Fruit fly (Drosophila melanogaster) whole organism: ENCODE measurements around the gene Pi3K92E.

ENCODE experiments used
- CG8478 ChIP-seq: fragments of >200 bp; optimal IDR thresholded peaks from 2 replicates; lab custom pipeline; 2018; ENCODE audit warnings: inconsistent platforms
- Dll ChIP-seq: fragments of >200 bp; optimal IDR thresholded peaks from 2 replicates; lab custom pipeline; 2017
- EcR ChIP-seq, 2 experiments: fragments of >200 bp; optimal IDR thresholded peaks; 2 replicates each; lab custom pipeline; 2017; ENCODE audit warnings: missing biosample characterization in 2 of 2, missing genetic modification characterization in 2 of 2, missing genetic modification reagents in 2 of 2
- pan ChIP-seq: fragments of >200 bp; optimal IDR thresholded peaks from 2 replicates; lab custom pipeline; 2017
- psq ChIP-seq: fragments of >200 bp; optimal IDR thresholded peaks from 2 replicates; lab custom pipeline; 2017
- usp ChIP-seq: fragments of >200 bp; optimal IDR thresholded peaks from 2 replicates; lab custom pipeline; 2017; ENCODE audit warnings: missing biosample characterization, missing genetic modification characterization, mixed read lengths

Pi3K92E gene

dm6 chr3R:20596337-20596962 lies 38.1 kb downstream of the Pi3K92E start:
- TF ChIP-seq EcR (GFP tag; optimal IDR thresholded peaks at IDR 0.05; lab: Kevin White, UChicago): no peak
- TF ChIP-seq usp (GFP tag; lab: Kevin White, UChicago): no peak
- TF ChIP-seq psq (lab: Kevin White, UChicago): no peak
- TF ChIP-seq pan: no peak
- TF ChIP-seq CG8478 (lab: Kevin White, UChicago): no peak
- no peak for TF ChIP-seq Dll (lab: Kevin White, UChicago)

DNA sequence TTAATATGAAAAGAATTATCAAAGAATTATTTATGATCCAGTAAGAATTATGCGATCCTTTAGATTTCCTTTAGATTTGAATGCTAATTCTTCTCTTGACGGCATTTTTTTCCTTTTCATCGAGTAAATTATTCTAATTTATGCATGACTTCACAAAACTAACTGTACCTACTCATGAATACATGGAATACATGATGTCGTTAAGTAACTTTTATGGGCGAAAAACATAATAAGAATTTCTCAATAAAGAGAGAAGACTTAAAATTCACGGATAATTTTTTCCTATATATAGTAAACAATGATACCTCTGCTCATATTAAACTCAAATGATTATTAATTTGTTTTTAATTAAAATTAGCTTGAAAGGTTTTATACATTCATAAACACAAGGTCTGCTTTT lies 38.6 kb downstream of the Pi3K92E start:
- TF ChIP-seq pan (no peak), CG8478 (lab: Kevin White, UChicago) (no peak), Dll (lab: Kevin White, UChicago) (no peak), usp (GFP tag; lab: Kevin White, UChicago) (no peak), EcR (GFP tag; optimal IDR thresholded peaks at IDR 0.05; lab: Kevin White, UChicago) (no peak), psq (lab: Kevin White, UChicago) (no peak)

dm6 chr3R:20595145-20595812 lies 39.3 kb downstream of the Pi3K92E start:
- TF ChIP-seq psq (lab: Kevin White, UChicago): no peak
- TF ChIP-seq usp (GFP tag; lab: Kevin White, UChicago): no peak
- TF ChIP-seq CG8478 (lab: Kevin White, UChicago): no peak
- no peak for TF ChIP-seq Dll (lab: Kevin White, UChicago)
- TF ChIP-seq pan: no peak
- TF ChIP-seq EcR (GFP tag; optimal IDR thresholded peaks at IDR 0.05; lab: Kevin White, UChicago): no peak

DNA sequence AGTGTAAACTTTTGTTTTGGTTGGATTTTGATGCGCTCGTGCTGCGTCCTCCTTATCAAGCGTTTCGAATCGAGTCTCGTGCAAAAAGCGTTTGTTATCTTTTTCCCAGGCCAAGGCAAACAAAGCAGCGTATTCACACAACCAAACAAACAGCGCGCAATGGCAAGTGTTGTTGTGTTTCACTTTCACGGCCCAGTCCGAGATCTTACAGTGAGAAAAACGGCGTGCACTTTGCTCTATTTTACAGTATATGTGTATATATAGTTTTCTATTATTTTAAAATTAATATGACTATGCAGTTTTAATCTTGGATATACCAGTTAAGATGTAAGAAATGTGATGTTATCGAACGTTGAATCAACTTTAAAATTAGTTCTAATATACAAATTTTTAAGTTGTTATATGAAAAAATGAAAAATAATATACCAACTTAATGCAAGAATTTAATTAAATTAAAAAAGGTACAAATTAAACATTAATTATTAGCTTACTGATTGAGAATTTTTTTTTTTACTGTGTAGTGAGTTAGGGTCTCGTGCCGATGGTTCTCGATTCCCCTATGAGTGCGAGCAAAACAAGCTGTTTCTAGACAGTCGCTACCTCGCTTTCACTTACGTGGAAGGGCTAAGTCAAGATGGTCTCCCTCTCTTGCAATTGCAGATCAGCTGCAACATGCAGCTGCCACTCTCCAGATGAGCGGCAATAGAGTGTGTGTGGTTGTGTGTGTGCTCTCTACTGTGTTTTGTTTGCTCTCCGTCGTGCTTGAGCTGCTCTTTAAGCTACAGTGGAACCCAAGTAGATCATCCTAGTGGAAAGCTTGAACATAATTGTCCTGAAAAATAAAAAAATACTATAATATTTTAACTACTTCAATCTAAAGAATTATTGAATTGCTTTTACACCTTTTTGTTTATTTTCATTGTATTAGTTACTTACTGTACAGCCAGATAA lies 40.1 kb downstream of the Pi3K92E start:
- TF ChIP-seq EcR (GFP tag; optimal IDR thresholded peaks at IDR 0.05; lab: Kevin White, UChicago): no peak
- no peak for TF ChIP-seq psq (lab: Kevin White, UChicago)
- no peak for TF ChIP-seq pan
- TF ChIP-seq Dll (lab: Kevin White, UChicago): no peak
- no peak for TF ChIP-seq usp (GFP tag; lab: Kevin White, UChicago)
- TF ChIP-seq CG8478 (lab: Kevin White, UChicago): no peak

DNA sequence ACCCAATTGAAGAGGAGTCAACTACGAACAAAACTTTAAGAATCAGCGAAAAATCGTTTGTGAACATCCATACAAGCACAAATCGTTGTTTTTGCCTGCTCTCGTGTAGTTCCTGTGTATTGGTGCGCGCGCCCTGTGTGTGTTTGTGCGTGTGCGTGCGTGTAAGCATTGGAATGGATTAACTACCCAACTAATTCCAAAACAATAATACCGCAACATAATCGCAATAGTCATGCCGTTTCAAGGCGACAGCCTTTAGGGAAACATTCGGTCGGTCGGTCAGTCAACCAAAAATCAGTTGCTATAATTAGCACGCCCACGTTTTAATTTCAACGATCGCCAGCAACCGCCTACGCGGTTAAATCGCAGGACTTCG lies 41.1 kb downstream of the Pi3K92E start:
- TF ChIP-seq pan (no peak), EcR (GFP tag; optimal IDR thresholded peaks at IDR 0.05; lab: Kevin White, UChicago) (no peak), usp (GFP tag; lab: Kevin White, UChicago) (no peak), Dll (lab: Kevin White, UChicago) (no peak), CG8478 (lab: Kevin White, UChicago) (no peak), psq (lab: Kevin White, UChicago) (no peak)

dm6 chr3R:20592517-20593462 lies 41.7 kb downstream of the Pi3K92E start, which contains the start of the genes Pus1 and bon:
Gene Pus1 (minus strand): TSS chr3R:20592671.
Gene bon (plus strand): TSS chr3R:20593139.
- TF ChIP-seq pan: no peak
- TF ChIP-seq usp (GFP tag; lab: Kevin White, UChicago): no peak
- no peak for TF ChIP-seq CG8478 (lab: Kevin White, UChicago)
- no peak for TF ChIP-seq psq (lab: Kevin White, UChicago)
- no peak for TF ChIP-seq EcR (GFP tag; optimal IDR thresholded peaks at IDR 0.05; lab: Kevin White, UChicago)
- TF ChIP-seq Dll (lab: Kevin White, UChicago): no peak

DNA sequence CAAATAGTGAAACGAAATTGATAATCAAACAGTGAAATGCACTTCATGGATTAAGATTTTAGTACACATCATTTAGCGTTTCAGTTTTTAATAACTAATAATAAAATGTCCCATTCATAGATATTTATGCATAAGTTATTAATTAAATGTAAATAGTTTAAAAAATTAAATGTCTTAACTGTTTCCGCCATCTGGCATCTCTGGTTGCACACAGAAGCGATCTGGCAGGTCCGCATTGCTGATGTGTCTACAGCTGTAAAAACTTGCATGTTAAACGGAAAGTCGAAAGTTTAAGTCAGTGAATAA lies 46.1 kb downstream of the Pi3K92E start, which contains the start of gene Srp72:
Gene Srp72 (plus strand): TSS at position 232 of the 306 bp plus-strand sequence.
- TF ChIP-seq psq (lab: Kevin White, UChicago) (no peak), usp (GFP tag; lab: Kevin White, UChicago) (no peak), Dll (lab: Kevin White, UChicago) (no peak), EcR (GFP tag; optimal IDR thresholded peaks at IDR 0.05; lab: Kevin White, UChicago) (no peak), pan (no peak), CG8478 (lab: Kevin White, UChicago) (no peak)

dm6 chr3R:20587630-20588479 lies 46.7 kb downstream of the Pi3K92E start, which contains the start of gene Septin2:
Gene Septin2 (minus strand): TSS chr3R:20588356.
- TF ChIP-seq pan: no peak

DNA sequence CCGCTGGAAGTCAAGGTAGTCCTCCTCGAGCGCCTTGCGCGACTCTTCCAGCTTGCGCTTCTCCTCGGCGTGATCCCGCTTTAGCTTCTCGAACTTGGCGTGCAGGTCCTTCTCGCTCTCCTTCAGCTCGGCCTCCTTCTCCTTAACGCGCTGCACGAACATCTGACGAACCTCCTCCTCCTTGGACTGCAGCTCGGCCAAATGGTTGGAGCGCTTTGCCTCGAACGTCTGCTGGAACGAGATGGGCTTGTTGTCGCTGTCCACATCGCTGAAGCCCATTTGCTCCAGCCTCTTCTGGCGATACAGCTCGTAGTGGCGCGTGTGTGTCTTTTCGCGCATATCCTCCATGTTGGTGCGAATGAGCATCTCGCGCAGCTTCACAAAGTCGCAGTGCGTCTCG lies 48.1 kb downstream of the Pi3K92E start:
- no peak for TF ChIP-seq CG8478 (lab: Kevin White, UChicago)
- no peak for TF ChIP-seq usp (GFP tag; lab: Kevin White, UChicago)
- TF ChIP-seq Dll (lab: Kevin White, UChicago): no peak
- no peak for TF ChIP-seq EcR (GFP tag; optimal IDR thresholded peaks at IDR 0.05; lab: Kevin White, UChicago)
- no peak for TF ChIP-seq psq (lab: Kevin White, UChicago)
- no peak for TF ChIP-seq pan

dm6 chr3R:20585566-20585965 lies 49.0 kb downstream of the Pi3K92E start, which contains the start of gene CG16953:
Gene CG16953 (minus strand): TSS chr3R:20585833.
- TF ChIP-seq psq (lab: Kevin White, UChicago) (no peak), CG8478 (lab: Kevin White, UChicago) (no peak), pan (no peak), EcR (GFP tag; optimal IDR thresholded peaks at IDR 0.05; lab: Kevin White, UChicago) (no peak), usp (GFP tag; lab: Kevin White, UChicago) (no peak), Dll (lab: Kevin White, UChicago) (no peak)
